Fruit fly (Drosophila melanogaster) whole organism, embryonic: Measurements from ENCODE around the gene Cep290.

Experiments
- ATbp ChIP-seq: fragments of 200-800 bp; sonication (Bioruptor generic); optimal IDR thresholded peaks from 2 replicates; lab custom pipeline; 2017; ENCODE audit warnings: missing biosample characterization, mild to moderate bottlenecking, missing genetic modification characterization, missing genetic modification reagents
- Atf-2 ChIP-seq: fragments of 200-800 bp; sonication (Bioruptor generic); optimal IDR thresholded peaks from 2 replicates; lab custom pipeline; 2016; ENCODE audit warnings: missing biosample characterization, missing genetic modification characterization
- Awh ChIP-seq: fragments of 200-800 bp; sonication (Bioruptor generic); IDR thresholded peaks from 2 replicates; pipeline ENCODE4, ENCODE4 v1.3.6; 2022; ENCODE audit warnings: missing biosample characterization, missing genetic modification characterization
- BEAF-32 ChIP-seq: fragments of 200-800 bp; sonication (Bioruptor generic); optimal IDR thresholded peaks from 3 replicates; lab custom pipeline; 2017; ENCODE audit warnings: missing biosample characterization, missing genetic modification characterization, mild to moderate bottlenecking, moderate library complexity, missing genetic modification reagents
- CG10543 ChIP-seq: fragments of 200-800 bp; sonication (Bioruptor generic); optimal IDR thresholded peaks from 3 replicates; lab custom pipeline; 2017; ENCODE audit warnings: missing biosample characterization, mild to moderate bottlenecking, missing genetic modification characterization, moderate library complexity
- CG11696 ChIP-seq: fragments of 200-800 bp; sonication (Bioruptor generic); IDR thresholded peaks from 2 replicates; pipeline ENCODE4 v1.3.6; 2022; ENCODE audit warnings: missing biosample characterization, missing genetic modification characterization
- CG11723 ChIP-seq: fragments of 200-800 bp; sonication (Bioruptor generic); optimal IDR thresholded peaks from 2 replicates; lab custom pipeline; 2017; ENCODE audit warnings: missing biosample characterization, mild to moderate bottlenecking, missing genetic modification characterization
- CG12391 ChIP-seq: fragments of 200-800 bp; sonication (Bioruptor generic); optimal IDR thresholded peaks from 3 replicates; lab custom pipeline; 2018; ENCODE audit warnings: missing biosample characterization, mild to moderate bottlenecking, missing genetic modification characterization, moderate library complexity
- CG12744 ChIP-seq: fragments of 200-800 bp; sonication (Bioruptor generic); optimal IDR thresholded peaks from 2 replicates; lab custom pipeline; 2016; ENCODE audit warnings: missing biosample characterization, missing genetic modification characterization
- CG14050 ChIP-seq: fragments of 200-800 bp; sonication (Bioruptor generic); IDR thresholded peaks from 3 replicates; pipeline ENCODE4 v1.3.6; 2022; ENCODE audit warnings: missing biosample characterization, missing genetic modification characterization
- CG15696 ChIP-seq: fragments of 200-800 bp; sonication (Bioruptor generic); optimal IDR thresholded peaks from 2 replicates; lab custom pipeline; 2019; ENCODE audit warnings: missing biosample characterization, mild to moderate bottlenecking, missing genetic modification characterization, moderate library complexity
- CG16863 ChIP-seq: fragments of 200-800 bp; sonication (Bioruptor generic); optimal IDR thresholded peaks from 3 replicates; lab custom pipeline; 2016; ENCODE audit warnings: missing biosample characterization, missing genetic modification characterization
- CG31365 ChIP-seq: fragments of 200-800 bp; sonication (Bioruptor generic); optimal IDR thresholded peaks from 2 replicates; lab custom pipeline; 2018; ENCODE audit warnings: missing biosample characterization, mild to moderate bottlenecking, missing genetic modification characterization
- CG43689 ChIP-seq: fragments of 200-800 bp; sonication (Bioruptor generic); IDR thresholded peaks from 2 replicates; pipeline ENCODE4 v1.3.6; 2022; ENCODE audit warnings: missing biosample characterization, missing genetic modification characterization
- CG4404 ChIP-seq: fragments of 200-800 bp; sonication (Bioruptor generic); IDR thresholded peaks from 2 replicates; pipeline ENCODE4 v1.3.6; 2022; ENCODE audit warnings: missing biosample characterization, missing genetic modification characterization
- CG7556 ChIP-seq: fragments of 200-800 bp; sonication (Bioruptor generic); optimal IDR thresholded peaks from 2 replicates; lab custom pipeline; 2017; ENCODE audit warnings: missing biosample characterization, mild to moderate bottlenecking, missing genetic modification characterization
- CG7786 ChIP-seq: fragments of 200-800 bp; sonication (Bioruptor generic); optimal IDR thresholded peaks from 2 replicates; lab custom pipeline; 2016; ENCODE audit warnings: missing biosample characterization, missing genetic modification characterization
- CG8089 ChIP-seq: fragments of 200-800 bp; sonication (Bioruptor generic); optimal IDR thresholded peaks from 3 replicates; lab custom pipeline; 2016; ENCODE audit warnings: missing biosample characterization, missing genetic modification characterization
- CG8944 ChIP-seq: fragments of 200-800 bp; sonication (Bioruptor generic); optimal IDR thresholded peaks from 3 replicates; lab custom pipeline; 2016; ENCODE audit warnings: missing biosample characterization, missing genetic modification characterization
- CrebB ChIP-seq: fragments of 200-800 bp; sonication (Bioruptor generic); optimal IDR thresholded peaks from 3 replicates; lab custom pipeline; 2018; ENCODE audit warnings: missing biosample characterization, mild to moderate bottlenecking, missing genetic modification characterization
- Dek ChIP-seq: fragments of 200-800 bp; sonication (Bioruptor generic); optimal IDR thresholded peaks from 3 replicates; lab custom pipeline; 2019; ENCODE audit warnings: missing biosample characterization, mild to moderate bottlenecking, missing genetic modification characterization, moderate library complexity
- Dip2 ChIP-seq: fragments of 200-800 bp; sonication (Bioruptor generic); IDR thresholded peaks from 2 replicates; pipeline ENCODE4 v1.3.6; 2022; ENCODE audit warnings: missing biosample characterization, missing genetic modification characterization
- Fer2 ChIP-seq: fragments of 200-800 bp; sonication (Bioruptor generic); optimal IDR thresholded peaks from 2 replicates; lab custom pipeline; 2018; ENCODE audit warnings: missing biosample characterization, mild to moderate bottlenecking, missing genetic modification characterization, moderate library complexity
- Fer3 ChIP-seq: fragments of 200-800 bp; sonication (Bioruptor generic); optimal IDR thresholded peaks from 2 replicates; lab custom pipeline; 2018; ENCODE audit warnings: missing biosample characterization, mild to moderate bottlenecking, missing genetic modification characterization, moderate library complexity
- H15 ChIP-seq: fragments of 200-800 bp; sonication (Bioruptor generic); IDR thresholded peaks from 3 replicates; pipeline ENCODE4 v1.3.6; 2022; ENCODE audit warnings: missing biosample characterization, missing genetic modification characterization
- HHEX ChIP-seq: fragments of 200-800 bp; sonication (Bioruptor generic); optimal IDR thresholded peaks from 3 replicates; lab custom pipeline; 2017; ENCODE audit warnings: missing biosample characterization, mild to moderate bottlenecking, missing genetic modification characterization, missing genetic modification reagents
- Lim3 ChIP-seq: fragments of 200-800 bp; sonication (Bioruptor generic); IDR thresholded peaks from 2 replicates; pipeline ENCODE4 v1.3.6; 2022; ENCODE audit warnings: missing biosample characterization, missing genetic modification characterization
- MESR4 ChIP-seq: fragments of 200-800 bp; sonication (Bioruptor generic); optimal IDR thresholded peaks from 2 replicates; lab custom pipeline; 2018; ENCODE audit warnings: missing biosample characterization, mild to moderate bottlenecking, missing genetic modification characterization, moderate library complexity
- NC2β ChIP-seq: fragments of 200-800 bp; sonication (Bioruptor generic); optimal IDR thresholded peaks from 2 replicates; lab custom pipeline; 2016; ENCODE audit warnings: missing biosample characterization, missing genetic modification characterization
- Pdp1 ChIP-seq, 2 experiments: fragments of 200-800 bp; sonication (Bioruptor generic); optimal IDR thresholded peaks; 3 replicates each; lab custom pipeline; 2016; ENCODE audit warnings: missing biosample characterization in 2 of 2, missing genetic modification characterization in 2 of 2, mild to moderate bottlenecking in 1 of 2, moderate library complexity in 1 of 2
- Sox102F ChIP-seq: fragments of 200-800 bp; sonication (Bioruptor generic); optimal IDR thresholded peaks from 2 replicates; lab custom pipeline; 2018; ENCODE audit warnings: missing biosample characterization, mild to moderate bottlenecking, missing genetic modification characterization, moderate library complexity
- Taf1 ChIP-seq: fragments of 200-800 bp; sonication (Bioruptor generic); IDR thresholded peaks from 2 replicates; pipeline ENCODE4 v1.3.6; 2022; ENCODE audit warnings: missing biosample characterization, missing genetic modification characterization
- Trl ChIP-seq, 3 experiments: fragments of >200 bp in 2 of 3; fragments of 200-800 bp in 1 of 3; sonication (Bioruptor generic) in 1 of 3; optimal IDR thresholded peaks; 2 replicates in 1 of 3; 3 replicates in 2 of 3; lab custom pipeline; 2016 to 2017; ENCODE audit warnings: missing biosample characterization in 1 of 3, missing genetic modification characterization in 1 of 3
- YL-1 ChIP-seq: fragments of 200-800 bp; sonication (Bioruptor generic); optimal IDR thresholded peaks from 3 replicates; lab custom pipeline; 2017; ENCODE audit warnings: missing biosample characterization, mild to moderate bottlenecking, missing genetic modification characterization
- ara ChIP-seq: fragments of 200-800 bp; sonication (Bioruptor generic); IDR thresholded peaks from 2 replicates; pipeline ENCODE4 v1.3.6; 2022; ENCODE audit warnings: missing biosample characterization, missing genetic modification characterization
- bab2 ChIP-seq: fragments of 200-800 bp; sonication (Bioruptor generic); optimal IDR thresholded peaks from 2 replicates; lab custom pipeline; 2016; ENCODE audit warnings: missing biosample characterization, missing genetic modification characterization
- chm ChIP-seq: fragments of 200-800 bp; sonication (Bioruptor generic); IDR thresholded peaks from 2 replicates; pipeline ENCODE4 v1.3.6; 2022; ENCODE audit warnings: missing biosample characterization, missing genetic modification characterization
- croc ChIP-seq: fragments of 200-800 bp; sonication (Bioruptor generic); conservative IDR thresholded peaks from 3 replicates; pipeline ENCODE4 v1.3.6; 2022; ENCODE audit warnings: missing biosample characterization, missing genetic modification characterization
- gem ChIP-seq: fragments of 200-800 bp; sonication (Bioruptor generic); optimal IDR thresholded peaks from 2 replicates; lab custom pipeline; 2019; ENCODE audit warnings: missing biosample characterization, mild to moderate bottlenecking, missing genetic modification characterization, moderate library complexity
- grn ChIP-seq: fragments of 200-800 bp; sonication (Bioruptor generic); optimal IDR thresholded peaks from 3 replicates; lab custom pipeline; 2017; ENCODE audit warnings: missing biosample characterization, missing genetic modification characterization
- gt ChIP-seq: fragments of 200-800 bp; sonication (Bioruptor generic); IDR thresholded peaks from 2 replicates; pipeline ENCODE4 v1.3.6; 2022; ENCODE audit warnings: missing biosample characterization, missing genetic modification characterization
- h ChIP-seq: fragments of >200 bp; optimal IDR thresholded peaks from 2 replicates; lab custom pipeline; 2017
- kay ChIP-seq: fragments of 200-800 bp; sonication (Bioruptor generic); optimal IDR thresholded peaks from 2 replicates; lab custom pipeline; 2016; ENCODE audit warnings: missing biosample characterization, missing genetic modification characterization
- kni ChIP-seq: fragments of 200-800 bp; sonication (Bioruptor generic); optimal IDR thresholded peaks from 3 replicates; lab custom pipeline; 2017; ENCODE audit warnings: mild to moderate bottlenecking, missing biosample characterization, missing genetic modification reagents, missing genetic modification characterization
- lab ChIP-seq: fragments of 200-800 bp; sonication (Bioruptor generic); optimal IDR thresholded peaks from 3 replicates; lab custom pipeline; 2017; ENCODE audit warnings: missing biosample characterization, missing genetic modification characterization, mild to moderate bottlenecking, moderate library complexity, missing genetic modification reagents
- mirr ChIP-seq: fragments of 200-800 bp; sonication (Bioruptor generic); optimal IDR thresholded peaks from 3 replicates; lab custom pipeline; 2018; ENCODE audit warnings: missing biosample characterization, mild to moderate bottlenecking, missing genetic modification characterization
- peb ChIP-seq: fragments of 200-800 bp; sonication (Bioruptor generic); IDR thresholded peaks from 2 replicates; pipeline ENCODE4 v1.3.6; 2022; ENCODE audit warnings: missing biosample characterization, missing genetic modification characterization
- schlank ChIP-seq: fragments of 200-800 bp; sonication (Bioruptor generic); optimal IDR thresholded peaks from 2 replicates; lab custom pipeline; 2018; ENCODE audit warnings: missing biosample characterization, mild to moderate bottlenecking, missing genetic modification characterization
- trh ChIP-seq: fragments of 200-800 bp; sonication (Bioruptor generic); optimal IDR thresholded peaks from 2 replicates; lab custom pipeline; 2016; ENCODE audit warnings: missing biosample characterization, missing genetic modification characterization

Gene Cep290

DNA sequence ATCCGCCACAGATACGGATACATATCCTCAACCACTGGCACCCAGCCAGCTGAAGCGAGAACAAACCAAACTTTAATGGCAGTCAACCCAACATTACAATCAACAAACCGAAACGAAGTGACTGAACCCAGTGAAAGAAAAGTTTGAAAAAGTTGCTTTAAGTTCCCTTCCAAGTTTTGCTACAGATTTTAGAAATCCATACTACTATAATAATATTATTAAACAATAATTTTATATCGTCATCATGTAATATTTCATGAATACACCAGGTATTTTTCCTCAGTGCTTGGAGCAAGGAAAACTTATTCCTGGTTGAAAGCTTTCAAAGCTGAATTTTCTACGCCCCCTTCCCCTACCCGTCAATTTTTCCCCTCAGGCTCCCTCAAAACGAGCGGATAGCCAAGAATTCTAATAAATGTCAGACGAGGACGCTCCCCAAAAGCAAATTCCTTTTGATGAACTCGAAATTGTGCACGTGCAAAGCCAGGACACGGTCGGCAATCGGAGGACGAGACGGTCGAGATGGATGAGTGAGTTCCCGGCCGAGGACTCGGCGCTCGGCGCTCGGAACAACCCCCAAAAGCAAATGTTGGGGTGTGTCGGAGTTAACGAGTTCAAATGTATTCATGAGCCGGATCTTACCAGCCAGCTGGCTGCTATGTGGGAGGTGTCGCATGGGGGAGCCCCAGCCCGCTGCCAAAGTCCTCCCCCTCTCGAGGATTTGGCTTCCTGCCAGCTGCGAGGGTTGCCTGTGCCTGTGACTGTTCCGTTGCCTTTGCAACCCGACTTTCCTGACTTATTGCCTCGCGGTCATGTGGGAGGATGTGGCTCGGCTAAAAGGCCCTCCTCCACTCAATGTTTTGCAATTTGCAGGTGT lies 46.6 kb upstream of the Cep290 start (continued):
- no peak for TF ChIP-seq CG43689
- no peak for TF ChIP-seq Dip2 (GFP tag; lab: Robert Waterston, UW)
- TF ChIP-seq kni (GFP tag; lab: Kevin White, UChicago), result no peak
- TF ChIP-seq CG16863, result no peak
- no peak for TF ChIP-seq Lim3 (GFP tag; lab: Robert Waterston, UW)
- TF ChIP-seq CG14050 (GFP tag; lab: Robert Waterston, UW), result peak; percentile 17; the same call in 1 of the 3 replicates
- TF ChIP-seq Trl (optimal IDR thresholded peaks at IDR 0.05; lab: Kevin White, UChicago), result no peak
- no peak for TF ChIP-seq Trl (GFP tag; optimal IDR thresholded peaks at IDR 0.05; lab: Kevin White, UChicago)
- TF ChIP-seq Taf1, result peak; percentile 45; the same call in 1 of the 2 replicates
- TF ChIP-seq schlank, result no peak
- TF ChIP-seq CG4404 (GFP tag; lab: Robert Waterston, UW), result 0 out of 2 replicates have a peak, but pooled peaks have one; percentile 13
- peak; percentile 35 for TF ChIP-seq ATbp (GFP tag; lab: Kevin White, UChicago)
- peak; percentile 5 for TF ChIP-seq kay (GFP tag; lab: Kevin White, UChicago)
- TF ChIP-seq peb (GFP tag; lab: Robert Waterston, UW), result no peak
- peak; percentile 81 for TF ChIP-seq lab (GFP tag; lab: Kevin White, UChicago)
- peak; percentile 79 for TF ChIP-seq gem (tag; lab: Kevin White, UChicago)
- no peak for TF ChIP-seq Awh
- TF ChIP-seq h (lab: Kevin White, UChicago), result no peak
- TF ChIP-seq BEAF-32 (GFP tag; lab: Kevin White, UChicago), result no peak
- no peak; the same call in 2 of the 3 replicates for TF ChIP-seq croc (GFP tag; lab: Robert Waterston, UW)
- no peak for TF ChIP-seq MESR4 (GFP tag; lab: Kevin White, UChicago)
- TF ChIP-seq CG8089, result no peak
- no peak for TF ChIP-seq NC2β (GFP tag; lab: Kevin White, UChicago)
- no peak for TF ChIP-seq gt (GFP tag; lab: Robert Waterston, UW)
- TF ChIP-seq CrebB (tag; lab: Kevin White, UChicago), result no peak
- no peak for TF ChIP-seq CG11723
- TF ChIP-seq bab2 (GFP tag; lab: Kevin White, UChicago), result no peak
- TF ChIP-seq CG10543, result peak; percentile 35
- TF ChIP-seq Pdp1 (GFP tag; optimal IDR thresholded peaks at IDR 0.05; lab: Kevin White, UChicago), result no peak
- TF ChIP-seq ara (GFP tag; lab: Robert Waterston, UW), result peak; percentile 28; the same call in 1 of the 2 replicates
- TF ChIP-seq HHEX (GFP tag; lab: Kevin White, UChicago), result peak; percentile 55
- no peak for TF ChIP-seq CG11696
- TF ChIP-seq trh (GFP tag; lab: Kevin White, UChicago), result no peak
- TF ChIP-seq YL-1 (GFP tag; lab: Kevin White, UChicago), result no peak
- peak; percentile 47 for TF ChIP-seq CG12391
- TF ChIP-seq mirr, result no peak
- peak; percentile 23 for TF ChIP-seq CG15696 (tag; lab: Kevin White, UChicago)
- no peak for TF ChIP-seq CG7786 (GFP tag; lab: Kevin White, UChicago)
- peak; percentile 37; the same call in 1 of the 2 replicates for TF ChIP-seq chm
- peak; percentile 45; the same call in 1 of the 3 replicates for TF ChIP-seq H15 (GFP tag; lab: Robert Waterston, UW)
- TF ChIP-seq CG31365 (tag; lab: Kevin White, UChicago), result no peak
- peak; percentile 61 for TF ChIP-seq Sox102F
- TF ChIP-seq Atf-2, result no peak
- peak; percentile 68 for TF ChIP-seq CG7556 (GFP tag; lab: Kevin White, UChicago)
- peak; percentile 36 for TF ChIP-seq Fer2 (tag; lab: Kevin White, UChicago)
- TF ChIP-seq grn (GFP tag; lab: Kevin White, UChicago), result no peak
- peak; percentile 39 for TF ChIP-seq Dek (tag; lab: Kevin White, UChicago)
- TF ChIP-seq Fer3 (tag; lab: Kevin White, UChicago), result peak; percentile 69
- TF ChIP-seq CG12744 (GFP tag; lab: Kevin White, UChicago), result no peak
- TF ChIP-seq CG8944 (GFP tag; lab: Kevin White, UChicago), result no peak
